Worm (Caenorhabditis elegans) whole organism, dauer: ENCODE results near the gene gei-15.

ENCODE experiments used
- unc-62 ChIP-seq: sonication (generic microtip); optimal IDR thresholded peaks from 2 replicates; lab custom pipeline; 2017; ENCODE audit warnings: missing biosample characterization, missing genetic modification reagents, missing genetic modification characterization

gei-15 gene

DNA sequence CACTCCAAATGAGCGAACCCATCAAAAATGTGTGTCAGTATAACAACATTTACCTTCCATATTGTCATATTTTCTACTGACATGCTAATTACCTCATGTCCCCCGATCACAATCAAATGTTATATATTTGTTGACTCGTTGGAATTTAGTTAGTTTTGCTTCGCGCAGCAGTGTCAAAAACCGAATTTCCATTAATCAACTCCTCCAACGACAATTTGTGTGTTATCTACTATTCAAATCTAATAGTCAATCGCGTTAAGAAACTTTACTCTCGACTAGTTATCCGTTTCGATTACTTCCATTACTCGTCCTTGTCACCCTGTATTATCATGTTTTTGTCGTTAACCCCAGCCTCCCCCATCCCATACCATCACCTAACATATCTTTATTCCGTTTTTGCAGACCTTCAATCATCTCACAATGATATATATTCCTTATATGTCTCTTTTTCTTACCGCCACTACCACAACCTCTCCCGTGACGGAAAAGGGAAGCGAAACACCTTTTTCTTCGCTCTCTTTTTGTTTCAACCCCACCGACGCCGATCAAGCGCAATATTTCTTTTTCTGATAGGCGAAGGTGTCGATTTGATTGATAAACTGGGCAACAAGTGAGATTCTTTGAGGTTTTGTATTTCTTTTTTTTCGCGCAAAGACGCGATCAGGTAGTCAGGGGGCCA lies 27.1 kb downstream of the gei-15 start:
- no peak for TF ChIP-seq unc-62 (GFP tag; lab: Kevin White, UChicago)

DNA sequence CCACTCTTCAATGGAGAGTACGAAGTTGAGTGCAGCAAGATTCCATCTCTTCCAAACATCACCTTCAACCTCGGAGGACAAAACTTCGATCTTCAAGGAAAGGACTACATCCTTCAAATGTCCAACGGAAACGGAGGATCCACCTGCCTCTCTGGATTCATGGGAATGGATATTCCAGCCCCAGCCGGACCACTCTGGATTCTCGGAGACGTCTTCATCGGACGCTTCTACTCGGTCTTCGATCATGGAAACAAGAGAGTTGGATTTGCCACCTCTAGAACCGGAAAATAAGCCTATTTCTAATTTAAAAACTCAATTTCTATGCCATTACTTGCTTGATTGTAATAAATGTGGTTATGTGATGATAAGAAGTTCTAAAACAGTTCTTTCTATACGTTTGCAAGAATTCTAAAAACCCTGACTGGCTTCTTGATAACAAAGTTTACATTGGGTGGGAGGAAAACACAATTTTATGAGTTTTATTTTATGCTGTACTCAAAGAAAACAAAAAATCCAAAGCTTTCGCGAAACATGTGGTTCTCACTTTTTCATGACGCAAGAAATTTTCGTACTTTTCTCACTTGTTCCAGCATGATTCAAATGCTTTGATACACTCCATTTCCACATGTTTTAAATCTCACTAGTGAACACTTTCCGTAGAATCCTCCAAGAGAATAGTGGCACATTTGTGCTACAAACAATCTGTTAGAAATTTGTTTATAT lies 30.6 kb downstream of the gei-15 start:
- TF ChIP-seq unc-62 (GFP tag; lab: Kevin White, UChicago) = no peak

DNA sequence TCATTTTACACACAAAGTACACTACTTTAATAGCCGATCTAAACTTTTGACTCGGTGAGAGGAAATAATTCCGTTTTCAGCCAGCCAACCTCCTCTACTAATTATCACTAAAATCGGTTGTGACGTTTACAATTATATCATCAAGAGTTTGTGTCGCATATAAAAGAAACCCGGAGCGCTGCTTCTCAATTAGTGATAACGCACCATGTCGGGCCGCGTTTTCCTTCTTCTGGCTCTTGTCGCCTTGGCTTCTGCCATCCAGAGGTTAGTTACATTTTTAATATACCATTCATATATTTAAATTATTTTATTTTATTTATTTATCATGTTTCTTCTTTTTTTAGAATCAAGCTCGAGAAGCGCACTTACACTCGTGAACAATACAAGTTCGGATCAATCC lies 32.1 kb downstream of the gei-15 start, which contains the start of gene asp-3:
Gene asp-3 (plus strand): TSS at position 79 of the 400 bp plus-strand sequence.
- no peak for TF ChIP-seq unc-62 (GFP tag; lab: Kevin White, UChicago)

DNA sequence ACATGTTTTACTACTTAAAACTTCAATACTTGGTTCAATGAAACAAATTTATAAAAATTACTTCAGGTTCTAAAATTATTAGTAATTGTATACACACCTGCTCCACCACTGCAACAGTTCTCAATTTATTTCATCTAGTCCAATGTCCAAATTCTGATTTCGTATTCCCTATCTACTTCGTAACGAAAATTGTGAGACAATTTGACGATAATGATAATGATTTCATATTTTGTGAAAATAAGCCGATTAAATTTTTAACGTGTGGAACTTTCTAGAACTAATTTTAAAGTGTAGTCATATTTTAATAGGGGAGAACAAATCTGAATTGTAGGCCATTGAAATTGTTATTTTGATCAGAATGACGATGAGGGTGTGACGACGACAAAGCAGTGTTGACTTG lies 32.6 kb downstream of the gei-15 start:
- no peak for TF ChIP-seq unc-62 (GFP tag; lab: Kevin White, UChicago)

DNA sequence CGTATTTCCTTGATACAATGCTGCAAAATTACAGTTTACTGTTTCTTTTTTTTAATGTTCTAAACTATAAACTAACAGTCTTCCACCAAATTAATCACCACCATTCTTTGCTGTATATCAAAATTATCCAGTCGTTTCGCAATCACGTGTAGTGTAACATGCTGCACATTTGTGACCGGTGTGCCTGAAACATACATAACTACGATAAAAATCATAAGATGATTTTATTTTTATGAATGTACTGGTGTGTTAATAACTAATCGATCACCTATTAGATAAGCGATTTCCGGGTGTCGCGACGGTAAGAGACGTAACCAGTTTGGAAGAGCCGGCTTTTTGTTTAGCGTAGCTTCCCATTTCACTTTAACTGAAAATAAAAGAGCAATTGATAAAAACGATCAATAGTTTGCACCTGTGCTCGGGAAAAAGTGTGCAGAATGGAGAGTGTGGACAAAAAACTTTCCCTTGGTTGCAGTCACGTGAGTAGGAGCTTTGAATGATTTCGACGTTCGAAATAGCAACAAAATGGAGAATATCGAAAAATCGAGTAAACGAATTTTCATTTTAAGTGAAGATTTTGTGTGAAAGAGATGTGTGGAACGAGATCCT lies 34.0 kb downstream of the gei-15 start, which contains the start of gene sgca-1:
Gene sgca-1 (minus strand): TSS at position 584 of the 609 bp plus-strand sequence.
- no peak for TF ChIP-seq unc-62 (GFP tag; lab: Kevin White, UChicago)

DNA sequence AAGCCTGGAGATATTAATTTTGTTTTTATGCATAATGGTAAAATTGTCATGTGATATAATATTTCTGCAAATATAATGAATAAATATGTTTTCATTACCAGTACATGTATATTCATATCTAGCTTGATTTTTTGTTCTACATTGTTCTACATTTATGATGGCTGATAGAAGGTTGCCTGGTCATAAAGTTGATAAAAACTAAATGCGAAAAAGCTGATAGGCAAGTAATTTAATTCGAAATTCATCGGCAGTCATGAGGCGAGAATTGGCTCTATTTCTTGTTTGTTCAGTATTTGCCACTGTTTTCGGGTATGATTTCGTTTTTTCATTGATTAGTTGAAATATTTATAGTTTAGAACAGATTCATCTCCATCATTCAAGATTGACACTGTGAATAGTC lies 38.9 kb downstream of the gei-15 start, which contains the start of gene bgal-2:
Gene bgal-2 (plus strand): TSS at position 231 of the 400 bp plus-strand sequence.
- TF ChIP-seq unc-62 (GFP tag; lab: Kevin White, UChicago) = no peak

DNA sequence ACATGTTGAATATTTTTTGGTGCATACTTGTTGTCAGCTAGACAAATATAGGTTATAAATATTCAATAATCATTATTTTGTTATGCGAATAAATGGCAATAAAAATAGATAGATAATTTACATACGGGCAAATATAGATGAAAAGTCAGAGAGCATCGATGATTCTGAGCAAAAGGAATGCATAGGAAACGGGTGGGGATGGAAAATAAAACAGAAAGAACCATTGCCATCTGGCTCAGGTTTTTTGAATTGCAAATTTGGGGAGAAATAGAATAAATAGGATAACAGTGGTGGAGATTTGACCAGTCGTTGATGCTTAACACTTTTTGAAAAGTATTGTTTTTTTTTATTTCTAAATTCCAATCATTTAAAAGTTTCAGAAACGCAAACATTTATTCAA lies 40.2 kb downstream of the gei-15 start, which contains the start of gene idpp-6:
Gene idpp-6 (plus strand): TSS at position 301 of the 400 bp plus-strand sequence.
- no peak for TF ChIP-seq unc-62 (GFP tag; lab: Kevin White, UChicago)

DNA sequence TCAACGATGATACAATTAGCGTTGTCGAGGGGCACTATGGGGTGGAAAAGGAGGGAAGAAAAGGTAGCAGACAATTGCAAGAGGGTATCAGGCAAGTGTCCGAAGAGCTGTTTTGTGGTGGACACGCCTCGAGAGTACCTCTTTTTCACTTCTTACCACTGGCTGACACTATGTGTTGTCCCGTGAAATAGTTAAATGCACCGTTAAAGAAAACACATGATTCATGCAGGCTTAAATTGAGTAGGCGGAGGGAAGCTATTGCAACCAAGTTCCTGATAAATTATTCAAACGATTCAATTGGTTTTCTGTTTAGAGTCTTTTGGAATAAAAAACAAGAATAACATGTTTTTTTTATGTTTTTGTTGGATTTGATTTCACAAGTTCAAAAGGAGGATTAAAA lies 45.1 kb downstream of the gei-15 start, which contains the start of gene irk-1:
Gene irk-1 (minus strand): TSS at position 101 of the 400 bp plus-strand sequence.
- no peak for TF ChIP-seq unc-62 (GFP tag; lab: Kevin White, UChicago)
